Fruit fly (Drosophila melanogaster): ENCODE measurements around the gene CG9593.

Gene CG9593

dm6 chr3R:15851912-15852311, 49.8 kb downstream of the CG9593 start:
- TF ChIP-seq Met (GFP tag; optimal IDR thresholded peaks at IDR 0.05) (no peak), vri (GFP tag; optimal IDR thresholded peaks at IDR 0.05) (peak; percentile 51), svp (GFP tag) (peak; percentile 97)
